Fruit fly (Drosophila melanogaster): ENCODE data around the gene CG12355.

CG12355 gene

DNA sequence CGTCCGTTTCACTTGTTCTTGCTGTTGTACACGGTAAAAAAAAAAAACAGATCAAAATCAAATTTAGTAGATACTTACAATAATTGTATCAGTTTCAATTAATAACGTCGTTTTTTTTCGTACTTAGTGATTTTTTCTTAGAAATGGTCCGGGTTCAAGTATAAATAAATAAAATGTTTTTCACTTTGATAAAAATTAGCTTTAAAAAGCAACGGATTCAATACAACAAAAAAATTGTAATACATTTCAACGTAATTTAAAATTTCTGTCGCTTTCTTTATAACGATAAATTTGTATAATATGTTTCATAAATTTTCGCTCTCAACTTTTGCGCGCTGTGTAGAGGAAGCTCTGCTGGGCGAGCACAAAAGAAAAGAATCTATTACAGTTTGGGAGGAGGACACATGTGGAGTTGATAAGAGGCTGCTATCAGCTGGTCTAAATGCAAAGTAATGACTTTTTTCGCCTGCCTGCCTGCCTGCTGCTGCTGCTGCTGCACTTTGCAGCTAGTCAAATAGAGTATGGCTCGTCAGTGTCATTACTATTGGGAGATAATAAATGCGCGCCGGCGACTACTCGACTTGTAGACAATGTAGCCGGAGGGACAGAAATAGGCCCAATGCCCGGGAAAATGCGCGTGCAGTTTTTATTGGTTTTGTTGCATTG, 42.7 kb upstream of the CG12355 start (continued):
- TF ChIP-seq rib (GFP tag; IDR thresholded peaks at IDR 0.05) (no peak), CG8924 (tag; optimal IDR thresholded peaks at IDR 0.05) (peak; percentile 77), Ravus (GFP tag; IDR thresholded peaks at IDR 0.05) (no peak), schlank (tag; optimal IDR thresholded peaks at IDR 0.05) (no peak), CG14441 (GFP tag; IDR thresholded peaks at IDR 0.05) (0 out of 2 replicates have a peak, but pooled peaks have one; percentile 41), CG33213 (GFP tag; optimal IDR thresholded peaks at IDR 0.05) (peak; percentile 7), E2f1 (GFP tag; IDR thresholded peaks at IDR 0.05) (no peak; the same call in 1 of the 2 replicates), bigmax (GFP tag; optimal IDR thresholded peaks at IDR 0.05) (no peak), CG6791 (GFP tag; IDR thresholded peaks at IDR 0.05; ENCODE audit: partially characterized antibody) (no peak), Med (GFP tag) (peak; percentile 42), jumu (GFP tag; optimal IDR thresholded peaks at IDR 0.05) (peak; percentile 1), Ptx1 (GFP tag; IDR thresholded peaks at IDR 0.05) (peak; percentile 73), CG14667 (GFP tag; IDR thresholded peaks at IDR 0.05) (no peak), CG17568 (GFP tag; optimal IDR thresholded peaks at IDR 0.05) (peak; percentile 5), ATbp (GFP tag; optimal IDR thresholded peaks at IDR 0.05) (peak; percentile 54), Camta (GFP tag; optimal IDR thresholded peaks at IDR 0.05) (peak; percentile 35), CG7556 (GFP tag; optimal IDR thresholded peaks at IDR 0.05) (peak; percentile 82), CG7372 (GFP tag; IDR thresholded peaks at IDR 0.05) (no peak), Taf1 (GFP tag; IDR thresholded peaks at IDR 0.05) (no peak), slbo (GFP tag; IDR thresholded peaks at IDR 0.05) (peak; percentile 57; the same call in 1 of the 2 replicates), CG30020 (tag; optimal IDR thresholded peaks at IDR 0.05) (no peak), org-1 (GFP tag; optimal IDR thresholded peaks at IDR 0.05) (peak; percentile 66), CG7745 (tag; optimal IDR thresholded peaks at IDR 0.05) (no peak), NK7.1 (GFP tag; optimal IDR thresholded peaks at IDR 0.05) (peak; percentile 15), mirr (GFP tag; optimal IDR thresholded peaks at IDR 0.05) (no peak), esg (GFP tag; conservative IDR thresholded peaks at IDR 0.05) (peak; percentile 46), CG34224 (GFP tag; IDR thresholded peaks at IDR 0.05; ENCODE audit: partially characterized antibody) (no peak), so (GFP tag; IDR thresholded peaks at IDR 0.05) (no peak), CG42726 (GFP tag; IDR thresholded peaks at IDR 0.05; ENCODE audit: partially characterized antibody) (no peak), ci (GFP tag; IDR thresholded peaks at IDR 0.05) (no peak), Gsc (GFP tag; IDR thresholded peaks at IDR 0.05) (no peak), Hr39 (optimal IDR thresholded peaks at IDR 0.05) (no peak), CG14014 (GFP tag; IDR thresholded peaks at IDR 0.05) (no peak), Xrp1 (GFP tag; IDR thresholded peaks at IDR 0.05) (peak; percentile 65), CG15601 (tag; optimal IDR thresholded peaks at IDR 0.05) (peak; percentile 63), Dip2 (GFP tag; IDR thresholded peaks at IDR 0.05) (no peak), Nf-YA (GFP tag; IDR thresholded peaks at IDR 0.05) (no peak), H15 (GFP tag; IDR thresholded peaks at IDR 0.05) (no peak), Dip3 (GFP tag; optimal IDR thresholded peaks at IDR 0.05) (peak; percentile 35), CG3847 (GFP tag; IDR thresholded peaks at IDR 0.05) (no peak), BtbVII (GFP tag; optimal IDR thresholded peaks at IDR 0.05) (peak; percentile 7), pzg (GFP tag; optimal IDR thresholded peaks at IDR 0.05) (no peak), CG9932 (GFP tag; IDR thresholded peaks at IDR 0.05) (no peak), dysf (GFP tag; IDR thresholded peaks at IDR 0.05) (peak; percentile 57; the same call in 2 of the 3 replicates), CG3995 (GFP tag; optimal IDR thresholded peaks at IDR 0.05) (no peak), CG15269 (tag; optimal IDR thresholded peaks at IDR 0.05) (peak; percentile 78), CG3065 (GFP tag; optimal IDR thresholded peaks at IDR 0.05) (no peak), eyg (GFP tag; optimal IDR thresholded peaks at IDR 0.05) (no peak), Side (GFP tag; optimal IDR thresholded peaks at IDR 0.05) (no peak), NfI (GFP tag; optimal IDR thresholded peaks at IDR 0.05) (peak; percentile 32), CG12744 (GFP tag; optimal IDR thresholded peaks at IDR 0.05) (no peak), Lhr (GFP tag; optimal IDR thresholded peaks at IDR 0.05) (no peak)
